Worm (Caenorhabditis elegans) whole organism, L4/young adult: ENCODE measurements around the gene ceh-53.

ENCODE experiments used
- W03F9.2 ChIP-seq: fragments of 150-350 bp; optimal IDR thresholded peaks from 2 replicates; lab custom pipeline; 2014; ENCODE audit warnings: missing biosample characterization, missing genetic modification characterization
- dao-5 ChIP-seq: sonication (generic microtip); optimal IDR thresholded peaks from 2 replicates; lab custom pipeline; 2016; ENCODE audit warnings: missing genotype, missing genetic modification characterization, moderate library complexity, missing compliant biosample characterization
- him-1 ChIP-seq: sonication (generic microtip); optimal IDR thresholded peaks from 2 replicates; lab custom pipeline; 2016; ENCODE audit warnings: missing genotype, missing genetic modification reagents, missing genetic modification characterization, missing compliant biosample characterization

ce11 chrIV:3497909-3498308 lies at the start of gene ceh-53:
- TF ChIP-seq dao-5 (tag; lab: Kevin White, UChicago): no peak
- TF ChIP-seq W03F9.2 (tag; lab: Kevin White, UChicago): no peak
- no peak for TF ChIP-seq him-1 (tag; lab: Kevin White, UChicago)
